Worm (Caenorhabditis elegans): Measurements from ENCODE around the gene set-6.

The set-6 gene

ce11 chrX:11974629-11975085, at the start of gene set-6:
set-6 (minus strand) TSS chrX:11974679.
- TF ChIP-seq pax-3 (tag; optimal IDR thresholded peaks at IDR 0.05) (no peak), ceh-63 (GFP tag; optimal IDR thresholded peaks at IDR 0.05) (no peak), C16A3.4 (tag; optimal IDR thresholded peaks at IDR 0.05) (no peak), ztf-4 (tag; optimal IDR thresholded peaks at IDR 0.05) (no peak), nhr-71 (tag; optimal IDR thresholded peaks at IDR 0.05) (peak; percentile 30), efl-3 (GFP tag; optimal IDR thresholded peaks at IDR 0.05) (no peak), lin-35 (GFP tag; optimal IDR thresholded peaks at IDR 0.05) (peak in 1 of 2 experiments; percentile 7), snu-23 (GFP tag; optimal IDR thresholded peaks at IDR 0.05) (peak; percentile 55), C34B4.2 (tag; optimal IDR thresholded peaks at IDR 0.05) (no peak), elt-2 (tag; optimal IDR thresholded peaks at IDR 0.05) (no peak), F16B12.6 (tag; optimal IDR thresholded peaks at IDR 0.05) (no peak), nhr-90 (tag; optimal IDR thresholded peaks at IDR 0.05; ENCODE audit: poor library complexity) (no peak), efl-1 (optimal IDR thresholded peaks at IDR 0.05) (peak in 1 of 2 experiments; percentile 47), efl-1 (GFP tag; optimal IDR thresholded peaks at IDR 0.05 in 1 of 2) (no peak), nhr-237 (tag; optimal IDR thresholded peaks at IDR 0.05) (no peak), aly-2 (tag; optimal IDR thresholded peaks at IDR 0.05) (no peak), nhr-28 (tag; optimal IDR thresholded peaks at IDR 0.05) (no peak), mab-9 (GFP tag; IDR thresholded peaks at IDR 0.05) (no peak), isw-1 (GFP tag; IDR thresholded peaks at IDR 0.05) (no peak), egl-13 (tag; optimal IDR thresholded peaks at IDR 0.05) (no peak), nhr-20 (tag; optimal IDR thresholded peaks at IDR 0.05) (peak; percentile 23), lin-14 (GFP tag; optimal IDR thresholded peaks at IDR 0.05) (peak; percentile 57), lsy-2 (tag; optimal IDR thresholded peaks at IDR 0.05) (peak in 1 of 2 experiments; percentile 49), zag-1 (tag; optimal IDR thresholded peaks at IDR 0.05) (no peak), unc-130 (tag; optimal IDR thresholded peaks at IDR 0.05) (no peak), nhr-85 (tag) (no peak), tlp-1 (tag; optimal IDR thresholded peaks at IDR 0.05) (no peak), rnt-1 (tag; optimal IDR thresholded peaks at IDR 0.05) (peak; percentile 2), hlh-17 (GFP tag; optimal IDR thresholded peaks at IDR 0.05; ENCODE audit: borderline replicate concordance) (no peak), mep-1 (tag; optimal IDR thresholded peaks at IDR 0.05) (peak; percentile 44), nhr-47 (tag; optimal IDR thresholded peaks at IDR 0.05) (peak; percentile 5), ceh-82 (tag; optimal IDR thresholded peaks at IDR 0.05) (peak in 2 of 3 experiments; percentile 17 to 30), ama-1 (optimal IDR thresholded peaks at IDR 0.05) (no peak), ztf-11 (tag; optimal IDR thresholded peaks at IDR 0.05) (no peak), lir-3 (tag; optimal IDR thresholded peaks at IDR 0.05; ENCODE audit: poor library complexity) (peak; percentile 20), lin-13 (GFP tag; optimal IDR thresholded peaks at IDR 0.05) (no peak), swsn-7 (tag; optimal IDR thresholded peaks at IDR 0.05) (peak; percentile 22), vab-15 (tag; optimal IDR thresholded peaks at IDR 0.05) (no peak)

- peak; percentile 100 for TF ChIP-seq hlh-4 (tag; optimal IDR thresholded peaks at IDR 0.05)
- no peak for TF ChIP-seq ceh-8 (GFP tag; optimal IDR thresholded peaks at IDR 0.05)
- TF ChIP-seq aha-1 (tag; optimal IDR thresholded peaks at IDR 0.05) = no peak
- no peak for TF ChIP-seq mdl-1 (tag; optimal IDR thresholded peaks at IDR 0.05)
- peak; percentile 30 for TF ChIP-seq nhr-47 (tag; optimal IDR thresholded peaks at IDR 0.05)
- TF ChIP-seq nhr-71 (tag; optimal IDR thresholded peaks at IDR 0.05) = peak; percentile 43
- TF ChIP-seq lin-35 (GFP tag; optimal IDR thresholded peaks at IDR 0.05) = no peak
- TF ChIP-seq nhr-12 (tag; optimal IDR thresholded peaks at IDR 0.05) = no peak
Measured at ce11 chrX:12022496-12022895, 48.0 kb upstream of the set-6 start.

All from whole organism, L1 larva.